Worm (Caenorhabditis elegans) whole organism, L3 larva: ENCODE results near the gene ced-3.

Experiments used
- ZK546.5 ChIP-seq: sonication (generic microtip); optimal IDR thresholded peaks from 2 replicates; lab custom pipeline; 2017; ENCODE audit warnings: missing biosample characterization, missing genetic modification characterization
- daf-12 ChIP-seq: fragments of 150-350 bp; optimal IDR thresholded peaks from 2 replicates; lab custom pipeline; 2014; ENCODE audit warnings: missing biosample characterization, missing genetic modification reagents, missing genetic modification characterization
- egl-27 ChIP-seq: sonication (generic microtip); optimal IDR thresholded peaks from 4 replicates; lab custom pipeline; 2017; ENCODE audit warnings: missing biosample characterization, missing genetic modification reagents, missing genetic modification characterization
- lin-39 ChIP-seq: fragments of 150-350 bp; optimal IDR thresholded peaks from 2 replicates; lab custom pipeline; 2018; ENCODE audit warnings: missing biosample characterization, missing genetic modification reagents, missing genetic modification characterization
- lsy-12 ChIP-seq: sonication (generic microtip); optimal IDR thresholded peaks from 2 replicates; lab custom pipeline; 2016; ENCODE audit warnings: mild to moderate bottlenecking, missing genetic modification characterization, missing compliant biosample characterization
- nhr-11 ChIP-seq: fragments of 150-350 bp; optimal IDR thresholded peaks from 2 replicates; lab custom pipeline; 2014; ENCODE audit warnings: missing biosample characterization, missing genetic modification characterization
- nhr-237 ChIP-seq: fragments of 150-350 bp; optimal IDR thresholded peaks from 2 replicates; lab custom pipeline; 2014; ENCODE audit warnings: missing biosample characterization, missing genetic modification characterization
- nhr-25 ChIP-seq: sonication (generic microtip); optimal IDR thresholded peaks from 2 replicates; lab custom pipeline; 2017; ENCODE audit warnings: missing biosample characterization, missing genetic modification characterization
- nhr-67 ChIP-seq: fragments of 150-350 bp; optimal IDR thresholded peaks from 2 replicates; lab custom pipeline; 2014; ENCODE audit warnings: missing biosample characterization, missing genetic modification characterization
- nhr-77 ChIP-seq: fragments of 150-350 bp; optimal IDR thresholded peaks from 2 replicates; lab custom pipeline; 2014; ENCODE audit warnings: missing biosample characterization, missing genetic modification characterization
- pha-4 ChIP-seq: fragments of 150-350 bp; optimal IDR thresholded peaks from 2 replicates; lab custom pipeline; 2014; ENCODE audit warnings: missing biosample characterization, missing genetic modification reagents, missing genetic modification characterization
- zag-1 ChIP-seq: fragments of 150-350 bp; optimal IDR thresholded peaks from 2 replicates; lab custom pipeline; 2014; ENCODE audit warnings: missing biosample characterization, missing genetic modification characterization

- TF ChIP-seq pha-4 (tag; lab: Kevin White, UChicago) (no peak), ZK546.5 (tag; lab: Kevin White, UChicago) (no peak), nhr-67 (tag; lab: Kevin White, UChicago) (no peak), lsy-12 (tag; lab: Kevin White, UChicago) (no peak), nhr-237 (tag; lab: Kevin White, UChicago) (no peak), nhr-77 (no peak), zag-1 (tag; lab: Kevin White, UChicago) (no peak), egl-27 (tag; lab: Kevin White, UChicago) (no peak), nhr-11 (no peak), nhr-25 (no peak), daf-12 (tag; lab: Kevin White, UChicago) (no peak), lin-39 (tag; lab: Kevin White, UChicago) (no peak)
Observed at ce11 chrIV:13250243-13250642, 46.3 kb upstream of the ced-3 start.
